Worm (Caenorhabditis elegans): ENCODE data around the gene idpb-4.

Gene idpb-4

DNA sequence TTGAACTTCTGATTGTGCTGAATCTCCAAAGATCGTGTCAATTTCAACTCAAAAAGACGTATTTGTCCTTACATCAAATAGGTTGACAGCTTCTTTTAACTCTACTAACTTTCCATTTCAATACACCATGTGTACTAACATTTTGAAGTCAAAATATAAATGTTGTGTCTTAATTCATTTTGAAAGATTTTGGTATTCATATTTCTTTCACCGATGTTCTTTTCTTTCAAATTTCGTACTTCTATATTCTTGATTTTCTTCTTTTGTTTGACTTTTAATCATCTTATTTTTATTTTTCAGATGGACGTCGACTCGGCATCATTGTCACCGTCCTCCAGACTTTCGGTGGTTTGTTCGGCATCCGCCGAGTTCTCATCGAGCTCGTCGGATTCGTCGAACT, 14.3 kb upstream of the idpb-4 start, which contains the start of gene atf-2:
Gene atf-2, plus strand, starts transcription at position 301 of the 400 bp plus-strand sequence.
- TF ChIP-seq egl-27 (tag; optimal IDR thresholded peaks at IDR 0.05), result no peak
- no peak for TF ChIP-seq sox-4 (tag; optimal IDR thresholded peaks at IDR 0.05)
- no peak for TF ChIP-seq elt-3 (tag; optimal IDR thresholded peaks at IDR 0.05)
- no peak for TF ChIP-seq ceh-90 (tag; optimal IDR thresholded peaks at IDR 0.05)
- TF ChIP-seq C34B4.2 (tag; optimal IDR thresholded peaks at IDR 0.05), result no peak
- TF ChIP-seq dpl-1 (GFP tag; optimal IDR thresholded peaks at IDR 0.05), result no peak
- TF ChIP-seq elt-2 (tag; optimal IDR thresholded peaks at IDR 0.05), result no peak
- no peak for TF ChIP-seq irx-1 (tag; optimal IDR thresholded peaks at IDR 0.05)
- TF ChIP-seq dsc-1 (tag; optimal IDR thresholded peaks at IDR 0.05), result no peak

DNA sequence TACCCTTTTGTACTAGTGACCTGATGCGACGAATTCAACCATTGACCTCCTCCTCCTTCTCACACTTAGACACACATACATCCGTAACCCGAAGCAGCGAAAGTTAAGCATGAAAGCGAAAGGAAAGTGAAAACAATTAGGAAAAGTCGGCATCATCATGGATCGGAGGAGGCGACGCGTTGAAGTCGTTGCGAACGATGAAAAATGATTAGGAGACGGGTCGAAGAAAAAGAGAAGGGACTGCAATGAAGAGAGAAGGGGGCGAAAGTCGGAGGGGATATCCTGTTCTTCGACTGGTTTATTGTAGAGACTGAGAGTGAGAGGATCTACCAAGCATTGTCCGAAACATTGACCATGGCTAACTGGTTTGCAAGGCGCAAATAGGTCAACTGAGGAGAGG, 13.7 kb upstream of the idpb-4 start:
- TF ChIP-seq blmp-1 (tag; optimal IDR thresholded peaks at IDR 0.05) (peak; percentile 100), efl-1 (optimal IDR thresholded peaks at IDR 0.05) (no peak), efl-1 (GFP tag; optimal IDR thresholded peaks at IDR 0.05 in 1 of 2) (peak in 1 of 2 experiments; percentile 72), jun-1 (tag; optimal IDR thresholded peaks at IDR 0.05) (peak; percentile 53), mdl-1 (tag; optimal IDR thresholded peaks at IDR 0.05) (no peak), aly-2 (tag; optimal IDR thresholded peaks at IDR 0.05) (no peak), lir-3 (tag; optimal IDR thresholded peaks at IDR 0.05; ENCODE audit: poor library complexity) (no peak), mab-9 (GFP tag; IDR thresholded peaks at IDR 0.05) (no peak)

- TF ChIP-seq hlh-17 (GFP tag; optimal IDR thresholded peaks at IDR 0.05; ENCODE audit: borderline replicate concordance), result no peak
- peak; percentile 95 for TF ChIP-seq blmp-1 (tag; optimal IDR thresholded peaks at IDR 0.05)
- peak; percentile 60 for TF ChIP-seq skn-1 (tag; optimal IDR thresholded peaks at IDR 0.05)
- TF ChIP-seq lin-35 (GFP tag; optimal IDR thresholded peaks at IDR 0.05), result no peak
- TF ChIP-seq lin-14 (GFP tag; optimal IDR thresholded peaks at IDR 0.05), result peak; percentile 28
- TF ChIP-seq ets-5 (GFP tag; IDR thresholded peaks at IDR 0.05), result no peak
- TF ChIP-seq lin-39 (tag; optimal IDR thresholded peaks at IDR 0.05), result no peak
- TF ChIP-seq nhr-20 (tag; optimal IDR thresholded peaks at IDR 0.05), result no peak
- TF ChIP-seq snu-23 (GFP tag; optimal IDR thresholded peaks at IDR 0.05), result peak; percentile 1
These were observed 12.7 kb upstream of the idpb-4 start for ce11 chrII:8750056-8750455.

DNA sequence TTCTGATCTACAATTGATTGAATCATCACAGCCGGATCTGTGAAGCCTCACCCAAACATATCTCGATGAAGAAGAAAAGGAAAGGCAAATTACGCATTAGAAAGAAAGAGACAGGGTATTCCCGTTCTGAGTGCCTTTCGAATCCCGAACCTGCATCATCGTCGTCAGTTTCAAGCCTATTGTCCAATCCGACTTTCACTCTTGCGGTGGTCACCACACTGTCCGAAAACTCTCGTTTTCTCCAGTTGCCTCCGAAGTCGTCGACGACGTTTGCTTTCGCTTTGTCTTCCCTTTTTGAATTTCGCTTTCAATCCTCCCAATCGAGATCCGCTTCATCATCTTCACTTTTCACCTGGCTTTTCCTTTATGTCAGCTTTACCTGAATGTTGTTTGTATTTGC, 11.7 kb upstream of the idpb-4 start:
- peak; percentile 100 for TF ChIP-seq blmp-1 (tag; optimal IDR thresholded peaks at IDR 0.05)
- no peak for TF ChIP-seq sup-37 (GFP tag; optimal IDR thresholded peaks at IDR 0.05)

ce11 chrII:8748638-8749037, 11.3 kb upstream of the idpb-4 start:
- no peak for TF ChIP-seq efl-1 (optimal IDR thresholded peaks at IDR 0.05)
- TF ChIP-seq efl-1 (GFP tag; optimal IDR thresholded peaks at IDR 0.05 in 1 of 2), result peak in 1 of 2 experiments; percentile 64
- TF ChIP-seq mep-1 (tag; optimal IDR thresholded peaks at IDR 0.05), result no peak

DNA sequence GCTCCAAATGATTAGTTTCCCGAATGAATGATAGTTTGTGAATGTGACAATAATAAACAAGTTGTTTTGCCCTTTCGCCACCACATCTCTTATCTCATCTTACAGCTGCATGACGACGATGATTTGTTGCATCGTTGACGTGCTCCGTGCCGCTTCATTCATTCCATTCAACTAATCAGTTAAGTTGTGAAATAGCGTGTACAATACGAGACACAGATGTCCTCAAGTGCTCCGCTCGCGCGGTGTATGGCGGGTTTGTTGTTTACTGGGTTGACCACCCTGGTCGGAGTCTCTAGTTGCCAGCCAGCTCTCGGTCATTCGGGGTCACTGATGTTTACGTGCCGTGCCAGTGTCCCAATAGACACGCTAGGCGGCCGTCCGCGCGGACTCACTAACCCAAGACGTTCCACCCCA, 10.6 kb upstream of the idpb-4 start:
- no peak for TF ChIP-seq lin-35 (GFP tag; optimal IDR thresholded peaks at IDR 0.05)
- no peak for TF ChIP-seq egl-13 (tag; optimal IDR thresholded peaks at IDR 0.05)
- TF ChIP-seq mep-1 (tag; optimal IDR thresholded peaks at IDR 0.05), result no peak
- no peak for TF ChIP-seq lir-3 (tag; optimal IDR thresholded peaks at IDR 0.05; ENCODE audit: poor library complexity)
- TF ChIP-seq F16B12.6 (tag; optimal IDR thresholded peaks at IDR 0.05), result no peak

DNA sequence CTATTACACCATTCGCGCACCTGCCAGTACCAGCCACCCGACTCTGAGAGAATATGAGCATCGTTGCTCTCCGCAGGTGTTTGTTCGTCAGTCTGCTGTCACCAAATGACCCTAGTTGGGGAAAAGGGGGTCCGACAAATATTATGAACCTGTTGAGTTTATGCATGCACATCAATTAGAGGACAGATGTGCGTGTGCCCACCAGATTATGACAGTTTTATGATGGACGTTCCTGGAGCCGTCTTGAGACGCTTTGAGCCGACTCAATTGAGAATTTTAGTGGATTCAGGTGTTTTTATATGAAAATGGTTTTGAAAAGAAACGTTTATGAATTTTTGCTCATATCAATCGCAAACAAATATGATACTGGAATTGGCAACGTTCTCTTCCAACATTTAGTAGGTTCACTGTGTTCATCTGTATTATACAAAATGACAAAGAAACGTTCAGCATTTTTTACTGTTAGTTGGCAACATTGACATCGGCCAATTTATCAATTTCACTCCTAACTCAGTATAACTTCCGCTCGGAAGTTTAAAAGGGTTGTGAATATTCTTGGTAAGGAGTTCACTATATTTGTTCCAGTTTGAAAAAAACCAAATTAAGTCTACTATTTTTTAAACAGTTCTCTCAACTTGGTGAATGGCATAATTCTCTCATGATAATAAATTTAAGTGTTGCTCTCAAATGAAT, 10.0 kb upstream of the idpb-4 start:
- TF ChIP-seq lin-14 (GFP tag; optimal IDR thresholded peaks at IDR 0.05) (peak; percentile 41), xbp-1 (tag; optimal IDR thresholded peaks at IDR 0.05) (no peak), jun-1 (tag; optimal IDR thresholded peaks at IDR 0.05) (no peak), skn-1 (tag; optimal IDR thresholded peaks at IDR 0.05) (no peak), ceh-88 (GFP tag; IDR thresholded peaks at IDR 0.05) (no peak; the same call in 1 of the 2 replicates), ztf-4 (tag; optimal IDR thresholded peaks at IDR 0.05) (peak; percentile 67), unc-30 (tag; optimal IDR thresholded peaks at IDR 0.05) (no peak), mdl-1 (tag; optimal IDR thresholded peaks at IDR 0.05) (no peak), hlh-4 (tag; optimal IDR thresholded peaks at IDR 0.05) (no peak), nhr-85 (tag) (peak; percentile 55), tbx-2 (tag; optimal IDR thresholded peaks at IDR 0.05) (peak; percentile 41), ceh-90 (tag; optimal IDR thresholded peaks at IDR 0.05) (no peak), fkh-10 (GFP tag; optimal IDR thresholded peaks at IDR 0.05) (no peak), unc-98 (GFP tag; IDR thresholded peaks at IDR 0.05) (no peak), irx-1 (tag; optimal IDR thresholded peaks at IDR 0.05) (no peak), dsc-1 (tag; optimal IDR thresholded peaks at IDR 0.05) (peak; percentile 2), blmp-1 (tag; optimal IDR thresholded peaks at IDR 0.05) (no peak), nhr-11 (tag; optimal IDR thresholded peaks at IDR 0.05) (no peak)
